Worm (Caenorhabditis elegans) whole organism, late embryonic: Measurements from ENCODE around the gene fat-3.
A peak's percentile ranks its signal among the peaks of the same experiment; 100 is the strongest.

Experiments
- C08G9.2 ChIP-seq: sonication (generic microtip); optimal IDR thresholded peaks from 2 replicates; lab custom pipeline; 2016; ENCODE audit warnings: mild to moderate bottlenecking, missing genetic modification characterization, moderate library complexity, missing compliant biosample characterization
- C38D4.7 ChIP-seq: fragments of 200-800 bp; sonication (Bioruptor generic); optimal IDR thresholded peaks from 2 replicates; lab custom pipeline; 2018; ENCODE audit warnings: mild to moderate bottlenecking, missing genetic modification characterization, moderate library complexity, missing compliant biosample characterization
- F13H6.1 ChIP-seq: sonication (generic microtip); optimal IDR thresholded peaks from 2 replicates; lab custom pipeline; 2016; ENCODE audit warnings: missing genetic modification characterization, missing compliant biosample characterization
- K09A11.1 ChIP-seq: sonication (generic microtip); optimal IDR thresholded peaks from 2 replicates; lab custom pipeline; 2017; ENCODE audit warnings: antibody characterized with exemption, mild to moderate bottlenecking, missing genetic modification characterization, missing compliant biosample characterization; ENCODE audit not compliant: insufficient read depth
- T23F11.4 ChIP-seq: fragments of 200-800 bp; sonication (Bioruptor generic); optimal IDR thresholded peaks from 2 replicates; lab custom pipeline; 2018; ENCODE audit warnings: mild to moderate bottlenecking, missing genetic modification characterization, missing compliant biosample characterization
- ceh-18 ChIP-seq: sonication (generic microtip); optimal IDR thresholded peaks from 2 replicates; lab custom pipeline; 2016; ENCODE audit warnings: missing genetic modification characterization, missing compliant biosample characterization
- ceh-2 ChIP-seq: sonication (generic microtip); optimal IDR thresholded peaks from 2 replicates; lab custom pipeline; 2016; ENCODE audit warnings: missing genotype, missing genetic modification characterization, missing compliant biosample characterization
- ceh-24 ChIP-seq: sonication (generic microtip); optimal IDR thresholded peaks from 2 replicates; lab custom pipeline; 2016; ENCODE audit warnings: mild to moderate bottlenecking, missing genetic modification characterization, missing compliant biosample characterization
- ceh-31 ChIP-seq: sonication (generic microtip); optimal IDR thresholded peaks from 2 replicates; lab custom pipeline; 2016; ENCODE audit warnings: missing genetic modification characterization, missing compliant biosample characterization
- ceh-34 ChIP-seq: sonication (generic microtip); optimal IDR thresholded peaks from 2 replicates; lab custom pipeline; 2016; ENCODE audit warnings: mild to moderate bottlenecking, missing genetic modification characterization, missing compliant biosample characterization
- ceh-45 ChIP-seq: fragments of 200-800 bp; sonication (Bioruptor generic); IDR thresholded peaks from 2 replicates; pipeline ENCODE4 v1.3.6; 2022; ENCODE audit warnings: missing genetic modification reagents, missing genetic modification characterization, missing compliant biosample characterization
- che-1 ChIP-seq: sonication (generic microtip); optimal IDR thresholded peaks from 2 replicates; lab custom pipeline; 2016; ENCODE audit warnings: mild to moderate bottlenecking, missing genetic modification characterization, missing compliant biosample characterization
- dmd-4 ChIP-seq: sonication (generic microtip); optimal IDR thresholded peaks from 2 replicates; lab custom pipeline; 2016; ENCODE audit warnings: borderline replicate concordance, missing genetic modification characterization, missing compliant biosample characterization
- dve-1 ChIP-seq: sonication (generic microtip); optimal IDR thresholded peaks from 2 replicates; lab custom pipeline; 2017; ENCODE audit warnings: antibody characterized with exemption, mild to moderate bottlenecking, missing genetic modification characterization, missing compliant biosample characterization
- elt-2 ChIP-seq: sonication (generic microtip); optimal IDR thresholded peaks from 2 replicates; lab custom pipeline; 2016; ENCODE audit warnings: missing genetic modification reagents, missing genetic modification characterization, missing compliant biosample characterization
- elt-4 ChIP-seq: sonication (generic microtip); optimal IDR thresholded peaks from 2 replicates; lab custom pipeline; 2016; ENCODE audit warnings: missing genetic modification characterization, missing compliant biosample characterization
- ets-4 ChIP-seq: sonication (generic microtip); optimal IDR thresholded peaks from 2 replicates; lab custom pipeline; 2016; ENCODE audit warnings: missing genetic modification characterization, missing compliant biosample characterization
- fkh-10 ChIP-seq: fragments of 150-350 bp; optimal IDR thresholded peaks from 2 replicates; lab custom pipeline; 2014; ENCODE audit warnings: missing biosample characterization, missing genetic modification reagents, missing genetic modification characterization
- gmeb-2 ChIP-seq: sonication (generic microtip); optimal IDR thresholded peaks from 2 replicates; lab custom pipeline; 2016; ENCODE audit warnings: missing genetic modification characterization, inconsistent platforms, missing compliant biosample characterization
- hlh-13 ChIP-seq: fragments of 200-800 bp; sonication (Bioruptor generic); optimal IDR thresholded peaks from 2 replicates; lab custom pipeline; 2018; ENCODE audit warnings: mild to moderate bottlenecking, missing genetic modification characterization, missing compliant biosample characterization
- hlh-15 ChIP-seq: sonication (generic microtip); optimal IDR thresholded peaks from 2 replicates; lab custom pipeline; 2016; ENCODE audit warnings: missing genetic modification characterization, missing compliant biosample characterization
- hlh-8 ChIP-seq: sonication (generic microtip); optimal IDR thresholded peaks from 2 replicates; lab custom pipeline; 2016; ENCODE audit warnings: missing genotype, missing genetic modification characterization, missing compliant biosample characterization
- lim-6 ChIP-seq: sonication (generic microtip); optimal IDR thresholded peaks from 2 replicates; lab custom pipeline; 2016; ENCODE audit warnings: missing genetic modification characterization, missing compliant biosample characterization
- lin-11 ChIP-seq: fragments of 200-800 bp; sonication (Bioruptor generic); optimal IDR thresholded peaks from 2 replicates; lab custom pipeline; 2018; ENCODE audit warnings: mild to moderate bottlenecking, missing genetic modification characterization, missing compliant biosample characterization
- nfya-1 ChIP-seq: sonication (generic microtip); optimal IDR thresholded peaks from 2 replicates; lab custom pipeline; 2017; ENCODE audit warnings: missing genetic modification characterization, mild to moderate bottlenecking, missing compliant biosample characterization, antibody characterized with exemption, moderate library complexity
- nhr-232 ChIP-seq: sonication (generic microtip); optimal IDR thresholded peaks from 2 replicates; lab custom pipeline; 2016; ENCODE audit warnings: missing genetic modification characterization, missing compliant biosample characterization
- npax-4 ChIP-seq: sonication (generic microtip); optimal IDR thresholded peaks from 2 replicates; lab custom pipeline; 2016; ENCODE audit warnings: missing genetic modification characterization, missing compliant biosample characterization
- odd-2 ChIP-seq: sonication (generic microtip); optimal IDR thresholded peaks from 2 replicates; lab custom pipeline; 2017; ENCODE audit warnings: antibody characterized with exemption, mild to moderate bottlenecking, missing genetic modification characterization, missing compliant biosample characterization
- pha-2 ChIP-seq: sonication (generic microtip); optimal IDR thresholded peaks from 2 replicates; lab custom pipeline; 2017; ENCODE audit warnings: mild to moderate bottlenecking, missing genetic modification characterization, missing compliant biosample characterization
- pha-4 ChIP-seq: fragments of 150-350 bp; optimal IDR thresholded peaks from 2 replicates; lab custom pipeline; 2018; ENCODE audit warnings: missing biosample characterization, missing genetic modification reagents, missing genetic modification characterization
- pqm-1 ChIP-seq: sonication (generic microtip); optimal IDR thresholded peaks from 2 replicates; lab custom pipeline; 2016; ENCODE audit warnings: missing genetic modification characterization, missing compliant biosample characterization
- rnt-1 ChIP-seq: sonication (generic microtip); optimal IDR thresholded peaks from 2 replicates; lab custom pipeline; 2016; ENCODE audit warnings: missing genetic modification characterization, missing compliant biosample characterization
- sdc-2 ChIP-seq: sonication (generic microtip); optimal IDR thresholded peaks from 2 replicates; lab custom pipeline; 2016; ENCODE audit warnings: missing genotype, missing genetic modification characterization, missing compliant biosample characterization
- sox-2 ChIP-seq: fragments of 200-800 bp; sonication (Bioruptor generic); IDR thresholded peaks from 2 replicates; pipeline ENCODE4 v1.3.6; 2022; ENCODE audit warnings: missing genetic modification reagents, missing genetic modification characterization, missing compliant biosample characterization
- sox-4 ChIP-seq: sonication (generic microtip); optimal IDR thresholded peaks from 2 replicates; lab custom pipeline; 2017; ENCODE audit warnings: mild to moderate bottlenecking, missing genetic modification characterization, inconsistent platforms, missing compliant biosample characterization
- unc-3 ChIP-seq, 2 experiments: fragments of 200-800 bp in 1 of 2; sonication (Bioruptor generic) in 1 of 2; sonication (generic microtip) in 1 of 2; conservative IDR thresholded peaks in 1 of 2; optimal IDR thresholded peaks in 1 of 2; 2 replicates each; pipeline versions ENCODE4 v1.3.6 to Lab custom; 2016 to 2022; ENCODE audit warnings: missing compliant biosample characterization in 2 of 2, missing genetic modification characterization in 2 of 2, missing genetic modification reagents in 1 of 2
- unc-86 ChIP-seq: sonication (generic microtip); optimal IDR thresholded peaks from 2 replicates; lab custom pipeline; 2016; ENCODE audit warnings: missing genetic modification characterization, missing compliant biosample characterization
- zip-5 ChIP-seq: sonication (generic microtip); optimal IDR thresholded peaks from 2 replicates; lab custom pipeline; 2016; ENCODE audit warnings: missing genetic modification characterization, missing compliant biosample characterization
- ztf-16 ChIP-seq: sonication (generic microtip); optimal IDR thresholded peaks from 2 replicates; lab custom pipeline; 2017; ENCODE audit warnings: missing genetic modification characterization, missing compliant biosample characterization

The fat-3 gene

ce11 chrIV:9821621-9822020 lies 18.8 kb downstream of the fat-3 start, which contains the start of gene col-123:
Gene col-123, plus strand, starts transcription at chrIV:9821921.
- no peak for TF ChIP-seq lin-11 (tag; lab: Kevin White, UChicago)

- TF ChIP-seq npax-4 (tag; lab: Kevin White, UChicago) (no peak), C08G9.2 (peak; percentile 9), ztf-16 (tag; lab: Kevin White, UChicago) (no peak)
Observed at ce11 chrIV:9822585-9822984, 19.8 kb downstream of the fat-3 start.

- TF ChIP-seq hlh-15 = no peak
- no peak for TF ChIP-seq dve-1
- TF ChIP-seq ets-4 (tag; lab: Kevin White, UChicago) = no peak
- no peak for TF ChIP-seq ceh-34 (tag; lab: Kevin White, UChicago)
- TF ChIP-seq C38D4.7 (GFP tag; lab: Kevin White, UChicago) = no peak
- TF ChIP-seq elt-4 (tag; lab: Kevin White, UChicago) = no peak
- no peak for TF ChIP-seq unc-86 (tag; lab: Kevin White, UChicago)
- TF ChIP-seq ceh-45 (GFP tag; lab: Robert Waterston, UW) = no peak
- no peak for TF ChIP-seq ceh-24
- TF ChIP-seq hlh-8 (tag; lab: Kevin White, UChicago) = no peak
- no peak for TF ChIP-seq ztf-16 (tag; lab: Kevin White, UChicago)
- no peak for TF ChIP-seq zip-5 (tag; lab: Kevin White, UChicago)
- no peak for TF ChIP-seq ceh-31 (tag; lab: Kevin White, UChicago)
- no peak for TF ChIP-seq elt-2 (tag; lab: Kevin White, UChicago)
- no peak for TF ChIP-seq gmeb-2 (tag; lab: Kevin White, UChicago)
- TF ChIP-seq nhr-232 (tag; lab: Kevin White, UChicago) = no peak
- TF ChIP-seq K09A11.1 (tag; lab: Kevin White, UChicago) = no peak
Observed at ce11 chrIV:9824480-9824879, 21.7 kb downstream of the fat-3 start, which contains the start of gene catp-6. Gene catp-6, minus strand, starts transcription at chrIV:9824580.

ce11 chrIV:9825196-9825744 lies 22.4 kb downstream of the fat-3 start, which contains the start of gene mtr-4:
Gene mtr-4, plus strand, starts transcription at chrIV:9825694.
- TF ChIP-seq sox-2 (GFP tag; lab: Robert Waterston, UW) (no peak), hlh-13 (no peak), pha-4 (tag; lab: Kevin White, UChicago) (no peak), ceh-18 (no peak), sdc-2 (tag; lab: Kevin White, UChicago) (no peak), rnt-1 (tag; lab: Kevin White, UChicago) (no peak), che-1 (tag; lab: Kevin White, UChicago) (no peak), pha-2 (tag; lab: Kevin White, UChicago) (no peak), odd-2 (tag; lab: Kevin White, UChicago) (no peak), unc-3 (GFP tag; conservative IDR thresholded peaks at IDR 0.05; lab: Robert Waterston, UW) (no peak), unc-3 (tag; optimal IDR thresholded peaks at IDR 0.05; lab: Kevin White, UChicago) (no peak), lim-6 (no peak), ceh-2 (no peak), nfya-1 (no peak)

- TF ChIP-seq unc-86 (tag; lab: Kevin White, UChicago) (no peak), che-1 (tag; lab: Kevin White, UChicago) (no peak), fkh-10 (GFP tag; lab: Kevin White, UChicago) (no peak), sox-2 (GFP tag; lab: Robert Waterston, UW) (no peak), sox-4 (tag; lab: Kevin White, UChicago) (no peak), odd-2 (tag; lab: Kevin White, UChicago) (no peak), gmeb-2 (tag; lab: Kevin White, UChicago) (no peak), T23F11.4 (GFP tag; lab: Kevin White, UChicago) (no peak), ets-4 (tag; lab: Kevin White, UChicago) (no peak), dmd-4 (tag; lab: Kevin White, UChicago) (no peak), pqm-1 (tag; lab: Kevin White, UChicago) (no peak), unc-3 (GFP tag; conservative IDR thresholded peaks at IDR 0.05; lab: Robert Waterston, UW) (no peak), unc-3 (tag; optimal IDR thresholded peaks at IDR 0.05; lab: Kevin White, UChicago) (no peak), dve-1 (no peak), ztf-16 (tag; lab: Kevin White, UChicago) (no peak), F13H6.1 (tag; lab: Kevin White, UChicago) (no peak), C08G9.2 (no peak)
- TF ChIP-seq, all 69 proteins: peak for 0
Observed at ce11 chrIV:9832586-9832985, 29.8 kb downstream of the fat-3 start, which contains the start of gene kin-21. Gene kin-21, plus strand, starts transcription at chrIV:9832886.
